Fruit fly (Drosophila melanogaster): Measurements from ENCODE around the gene CG32109.
A peak's percentile ranks its signal among the peaks of the same experiment; 100 is the strongest.

The CG32109 gene

DNA sequence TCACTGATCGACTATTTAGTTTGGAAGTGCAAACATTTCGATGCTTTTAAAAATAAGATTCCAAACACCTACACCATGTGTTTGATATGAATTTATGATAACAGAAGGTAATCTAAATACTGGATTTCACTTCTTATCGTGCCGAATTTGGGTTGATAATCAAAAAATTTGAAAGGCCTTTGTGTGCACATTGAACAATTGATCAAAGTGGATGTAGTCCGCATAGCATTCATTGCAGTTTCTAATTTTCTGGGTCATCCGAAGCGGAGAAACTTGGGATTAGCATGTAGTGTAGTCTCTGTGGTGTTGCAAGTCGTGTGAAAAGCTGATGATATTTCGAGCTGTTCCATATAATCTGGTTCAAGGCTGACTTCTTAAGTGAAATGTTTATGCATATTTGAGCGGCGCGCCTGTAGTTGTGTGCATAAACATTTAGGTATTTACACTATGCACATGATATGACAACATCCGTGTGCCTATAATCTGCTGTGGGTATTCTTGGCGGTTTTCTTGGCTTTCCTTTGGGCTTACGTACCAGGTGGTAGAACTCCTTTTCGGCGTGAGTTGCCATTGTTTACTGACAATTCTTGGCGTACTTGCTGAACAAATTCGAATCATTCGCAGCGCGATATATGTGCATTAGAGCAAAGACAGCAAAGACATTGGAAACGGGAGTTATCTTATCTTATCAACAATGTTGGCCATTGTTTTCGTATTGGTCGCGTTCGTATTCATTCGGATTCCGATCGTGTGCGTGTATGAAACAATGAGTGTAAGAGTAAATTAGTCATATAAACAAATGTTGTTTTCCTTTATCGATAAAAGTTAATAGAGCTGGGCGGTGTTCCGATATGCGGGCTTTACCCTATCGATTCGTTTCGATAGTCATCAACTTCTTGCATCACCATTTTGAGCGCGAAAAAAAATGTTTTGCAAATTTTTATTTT, 27.9 kb downstream of the CG32109 start, which contains the start of gene Hip1:
TSS of gene Hip1 (minus strand) at position 834 of the 947 bp plus-strand sequence.
- TF ChIP-seq GATAe (GFP tag; conservative IDR thresholded peaks at IDR 0.05) (peak; percentile 84), MESR4 (GFP tag; optimal IDR thresholded peaks at IDR 0.05) (peak; percentile 50), HLH4C (GFP tag; IDR thresholded peaks at IDR 0.05; ENCODE audit: partially characterized antibody) (peak; percentile 79), gfzf (GFP tag; optimal IDR thresholded peaks at IDR 0.05) (peak; percentile 15), CG11695 (GFP tag; IDR thresholded peaks at IDR 0.05) (no peak), amos (GFP tag; IDR thresholded peaks at IDR 0.05; ENCODE audit: partially characterized antibody) (peak; percentile 94; the same call in 1 of the 2 replicates), CG12155 (GFP tag; optimal IDR thresholded peaks at IDR 0.05) (no peak), Adf1 (GFP tag; IDR thresholded peaks at IDR 0.05) (no peak), sna (GFP tag; IDR thresholded peaks at IDR 0.05; ENCODE audit: partially characterized antibody) (peak; percentile 85), Dll (GFP tag; IDR thresholded peaks at IDR 0.05; ENCODE audit: partially characterized antibody) (peak; percentile 88), Rfx (GFP tag; IDR thresholded peaks at IDR 0.05) (no peak), chinmo (GFP tag; IDR thresholded peaks at IDR 0.05; ENCODE audit: partially characterized antibody) (peak; percentile 91; the same call in 3 of the 4 replicates), kay (GFP tag; optimal IDR thresholded peaks at IDR 0.05) (peak; percentile 93), crp (GFP tag; optimal IDR thresholded peaks at IDR 0.05) (peak in 1 of 2 experiments; percentile 7), knrl (GFP tag; IDR thresholded peaks at IDR 0.05; ENCODE audit: partially characterized antibody) (peak; percentile 85), CG42726 (GFP tag; IDR thresholded peaks at IDR 0.05; ENCODE audit: partially characterized antibody) (peak; percentile 84), Sin3A (optimal IDR thresholded peaks at IDR 0.05) (peak; percentile 13), ato (GFP tag; IDR thresholded peaks at IDR 0.05; ENCODE audit: partially characterized antibody) (peak; percentile 78), CG3838 (GFP tag; optimal IDR thresholded peaks at IDR 0.05) (peak; percentile 93), tap (tag; optimal IDR thresholded peaks at IDR 0.05) (no peak), CG13287 (GFP tag; IDR thresholded peaks at IDR 0.05; ENCODE audit: partially characterized antibody) (peak; percentile 95), CG30020 (tag; optimal IDR thresholded peaks at IDR 0.05) (peak; percentile 34), CG6791 (GFP tag; IDR thresholded peaks at IDR 0.05; ENCODE audit: partially characterized antibody) (peak; percentile 89), Deaf1 (tag; optimal IDR thresholded peaks at IDR 0.05) (peak; percentile 95), bcd (GFP tag; optimal IDR thresholded peaks at IDR 0.05) (no peak), tgo (GFP tag; IDR thresholded peaks at IDR 0.05) (no peak), vnd (GFP tag; IDR thresholded peaks at IDR 0.05; ENCODE audit: partially characterized antibody) (peak; percentile 82), Opbp (GFP tag; IDR thresholded peaks at IDR 0.05; ENCODE audit: partially characterized antibody) (peak; percentile 87), hkb (optimal IDR thresholded peaks at IDR 0.05) (no peak), hkb (GFP tag; IDR thresholded peaks at IDR 0.05) (peak; percentile 46; the same call in 1 of the 2 replicates), CG8281 (tag; optimal IDR thresholded peaks at IDR 0.05) (peak; percentile 73), zen2 (GFP tag; IDR thresholded peaks at IDR 0.05; ENCODE audit: partially characterized antibody) (peak; percentile 82), CG8924 (tag; optimal IDR thresholded peaks at IDR 0.05) (peak; percentile 88), stc (GFP tag; IDR thresholded peaks at IDR 0.05) (no peak), ac (GFP tag; optimal IDR thresholded peaks at IDR 0.05) (no peak), CG7963 (GFP tag; IDR thresholded peaks at IDR 0.05; ENCODE audit: partially characterized antibody) (peak; percentile 70; the same call in 2 of the 3 replicates), CG34376 (GFP tag; optimal IDR thresholded peaks at IDR 0.05) (peak; percentile 48), Doc3 (GFP tag; IDR thresholded peaks at IDR 0.05; ENCODE audit: partially characterized antibody) (peak; percentile 83), eve (GFP tag; optimal IDR thresholded peaks at IDR 0.05) (peak in 1 of 2 experiments; percentile 67), tna (GFP tag; IDR thresholded peaks at IDR 0.05; ENCODE audit: partially characterized antibody) (peak; percentile 84), YL-1 (GFP tag; optimal IDR thresholded peaks at IDR 0.05) (peak; percentile 0), Scr (GFP tag; IDR thresholded peaks at IDR 0.05; ENCODE audit: partially characterized antibody) (peak; percentile 88), E2f2 (GFP tag; IDR thresholded peaks at IDR 0.05) (peak; percentile 96), tin (GFP tag; optimal IDR thresholded peaks at IDR 0.05) (no peak), mirr (GFP tag; optimal IDR thresholded peaks at IDR 0.05) (peak; percentile 96), CG14860 (GFP tag; IDR thresholded peaks at IDR 0.05; ENCODE audit: partially characterized antibody) (peak; percentile 78)
